Fruit fly (Drosophila melanogaster) whole organism, prepupa: ENCODE results near the gene CG11085.

ENCODE experiments used
- Blimp-1 ChIP-seq: fragments of 200-800 bp; sonication (Bioruptor generic); optimal IDR thresholded peaks from 3 replicates; lab custom pipeline; 2017; ENCODE audit warnings: missing biosample characterization, missing genetic modification characterization, mild to moderate bottlenecking, moderate library complexity, missing genetic modification reagents
- CG10631 ChIP-seq: fragments of 200-800 bp; sonication (Bioruptor generic); optimal IDR thresholded peaks from 2 replicates; lab custom pipeline; 2016; ENCODE audit warnings: missing biosample characterization, missing genetic modification characterization
- CG10669 ChIP-seq: fragments of 200-800 bp; sonication (Bioruptor generic); optimal IDR thresholded peaks from 3 replicates; lab custom pipeline; 2018; ENCODE audit warnings: missing biosample characterization, mild to moderate bottlenecking, missing genetic modification characterization, moderate library complexity
- CG11294 ChIP-seq: fragments of 200-800 bp; sonication (Bioruptor generic); IDR thresholded peaks from 2 replicates; pipeline ENCODE4 v1.3.6; 2022; ENCODE audit warnings: missing biosample characterization, missing genetic modification characterization
- CG11762 ChIP-seq: fragments of 200-800 bp; sonication (Bioruptor generic); optimal IDR thresholded peaks from 3 replicates; lab custom pipeline; 2016; ENCODE audit warnings: missing biosample characterization, missing genetic modification characterization; ENCODE audit not compliant: insufficient read depth
- CG11902 ChIP-seq: fragments of 200-800 bp; sonication (Bioruptor generic); optimal IDR thresholded peaks from 3 replicates; lab custom pipeline; 2016; ENCODE audit warnings: missing biosample characterization, missing genetic modification characterization
- CG15336 ChIP-seq: fragments of 200-800 bp; sonication (Bioruptor generic); IDR thresholded peaks from 2 replicates; pipeline ENCODE4 v1.3.6; 2022; ENCODE audit warnings: missing biosample characterization, missing genetic modification characterization
- CG1621 ChIP-seq: fragments of 200-800 bp; sonication (Bioruptor generic); optimal IDR thresholded peaks from 3 replicates; lab custom pipeline; 2018; ENCODE audit warnings: missing biosample characterization, mild to moderate bottlenecking, missing genetic modification characterization
- CG16779 ChIP-seq: fragments of 200-800 bp; sonication (Bioruptor generic); optimal IDR thresholded peaks from 3 replicates; lab custom pipeline; 2017; ENCODE audit warnings: missing biosample characterization, mild to moderate bottlenecking, missing genetic modification characterization
- CG34406 ChIP-seq: fragments of 200-800 bp; sonication (Bioruptor generic); optimal IDR thresholded peaks from 3 replicates; lab custom pipeline; 2016; ENCODE audit warnings: missing biosample characterization, missing genetic modification characterization
- CG3919 ChIP-seq: fragments of 200-800 bp; sonication (Bioruptor generic); optimal IDR thresholded peaks from 3 replicates; lab custom pipeline; 2016; ENCODE audit warnings: missing biosample characterization, missing genetic modification characterization
- CG4318 ChIP-seq: fragments of 200-800 bp; sonication (Bioruptor generic); optimal IDR thresholded peaks from 3 replicates; lab custom pipeline; 2017; ENCODE audit warnings: missing biosample characterization, mild to moderate bottlenecking, missing genetic modification characterization
- CG6163 ChIP-seq: fragments of 200-800 bp; sonication (Bioruptor generic); IDR thresholded peaks from 3 replicates; pipeline ENCODE4 v1.3.6; 2022; ENCODE audit warnings: missing biosample characterization, missing genetic modification characterization
- CG6276 ChIP-seq: fragments of 200-800 bp; sonication (Bioruptor generic); optimal IDR thresholded peaks from 2 replicates; lab custom pipeline; 2017; ENCODE audit warnings: missing biosample characterization, mild to moderate bottlenecking, missing genetic modification characterization
- CG6792 ChIP-seq: fragments of 200-800 bp; sonication (Bioruptor generic); optimal IDR thresholded peaks from 3 replicates; lab custom pipeline; 2016; ENCODE audit warnings: missing biosample characterization, missing genetic modification characterization
- CG6808 ChIP-seq: fragments of 200-800 bp; sonication (Bioruptor generic); optimal IDR thresholded peaks from 3 replicates; lab custom pipeline; 2017; ENCODE audit warnings: missing biosample characterization, missing genetic modification characterization, mild to moderate bottlenecking, moderate library complexity, missing genetic modification reagents
- CG6854 ChIP-seq: fragments of 200-800 bp; sonication (Bioruptor generic); optimal IDR thresholded peaks from 2 replicates; lab custom pipeline; 2017; ENCODE audit warnings: missing biosample characterization, mild to moderate bottlenecking, missing genetic modification characterization
- CG7368 ChIP-seq: fragments of 200-800 bp; sonication (Bioruptor generic); optimal IDR thresholded peaks from 3 replicates; lab custom pipeline; 2016; ENCODE audit warnings: missing biosample characterization, missing genetic modification characterization
- CG8119 ChIP-seq: fragments of 200-800 bp; sonication (Bioruptor generic); IDR thresholded peaks from 3 replicates; pipeline ENCODE4 v1.3.6; 2022; ENCODE audit warnings: missing biosample characterization, missing genetic modification characterization
- CG8319 ChIP-seq: fragments of 200-800 bp; sonication (Bioruptor generic); optimal IDR thresholded peaks from 3 replicates; lab custom pipeline; 2016; ENCODE audit warnings: missing biosample characterization, missing genetic modification characterization
- CG8632 ChIP-seq: fragments of 200-800 bp; sonication (Bioruptor generic); optimal IDR thresholded peaks from 3 replicates; lab custom pipeline; 2016; ENCODE audit warnings: missing biosample characterization, missing genetic modification characterization
- CG9139 ChIP-seq: fragments of 200-800 bp; sonication (Bioruptor generic); optimal IDR thresholded peaks from 3 replicates; lab custom pipeline; 2017; ENCODE audit warnings: missing biosample characterization, mild to moderate bottlenecking, missing genetic modification characterization
- Eip93F ChIP-seq: fragments of 200-800 bp; sonication (Bioruptor generic); optimal IDR thresholded peaks from 2 replicates; lab custom pipeline; 2016; ENCODE audit warnings: missing biosample characterization, mild to moderate bottlenecking, missing genetic modification characterization
- Ets21C ChIP-seq: fragments of 200-800 bp; sonication (Bioruptor generic); optimal IDR thresholded peaks from 3 replicates; lab custom pipeline; 2016; ENCODE audit warnings: missing biosample characterization, missing genetic modification characterization
- Gug ChIP-seq: fragments of 200-800 bp; sonication (Bioruptor generic); IDR thresholded peaks from 2 replicates; pipeline ENCODE4 v1.3.6; 2022; ENCODE audit warnings: missing biosample characterization, missing genetic modification characterization
- Hr39 ChIP-seq: fragments of 200-800 bp; sonication (Bioruptor generic); optimal IDR thresholded peaks from 2 replicates; lab custom pipeline; 2016; ENCODE audit warnings: missing biosample characterization, missing genetic modification characterization
- Met ChIP-seq: fragments of 200-800 bp; sonication (Bioruptor generic); optimal IDR thresholded peaks from 3 replicates; lab custom pipeline; 2016; ENCODE audit warnings: missing biosample characterization, missing genetic modification characterization
- OdsH ChIP-seq: fragments of 200-800 bp; sonication (Bioruptor generic); optimal IDR thresholded peaks from 3 replicates; lab custom pipeline; 2016; ENCODE audit warnings: missing biosample characterization, missing genetic modification characterization
- Sox102F ChIP-seq: fragments of 200-800 bp; sonication (Bioruptor generic); optimal IDR thresholded peaks from 2 replicates; lab custom pipeline; 2016; ENCODE audit warnings: missing biosample characterization, mild to moderate bottlenecking, missing genetic modification characterization
- Sox15 ChIP-seq: fragments of 200-800 bp; sonication (Bioruptor generic); optimal IDR thresholded peaks from 3 replicates; lab custom pipeline; 2016; ENCODE audit warnings: missing biosample characterization, missing genetic modification characterization
- achi ChIP-seq: fragments of 200-800 bp; sonication (Bioruptor generic); optimal IDR thresholded peaks from 3 replicates; lab custom pipeline; 2016; ENCODE audit warnings: missing biosample characterization, missing genetic modification characterization
- acj6 ChIP-seq: fragments of 200-800 bp; sonication (Bioruptor generic); optimal IDR thresholded peaks from 3 replicates; lab custom pipeline; 2016; ENCODE audit warnings: missing biosample characterization, missing genetic modification characterization
- dac ChIP-seq: fragments of 200-800 bp; sonication (Bioruptor generic); optimal IDR thresholded peaks from 2 replicates; lab custom pipeline; 2017; ENCODE audit warnings: missing biosample characterization, mild to moderate bottlenecking, missing genetic modification characterization
- dsx ChIP-seq: fragments of 200-800 bp; optimal IDR thresholded peaks from 3 replicates; lab custom pipeline; 2019; ENCODE audit warnings: missing biosample characterization, mild to moderate bottlenecking, missing genetic modification characterization, moderate library complexity; ENCODE audit not compliant: poor library complexity, severe bottlenecking
- esn ChIP-seq: fragments of 200-800 bp; sonication (Bioruptor generic); optimal IDR thresholded peaks from 2 replicates; lab custom pipeline; 2016; ENCODE audit warnings: missing biosample characterization, mild to moderate bottlenecking, missing genetic modification characterization, moderate library complexity
- fd59A ChIP-seq: fragments of 200-800 bp; sonication (Bioruptor generic); optimal IDR thresholded peaks from 2 replicates; lab custom pipeline; 2017; ENCODE audit warnings: missing biosample characterization, mild to moderate bottlenecking, missing genetic modification characterization, missing genetic modification reagents
- lz ChIP-seq: fragments of 200-800 bp; sonication (Bioruptor generic); optimal IDR thresholded peaks from 3 replicates; lab custom pipeline; 2016; ENCODE audit warnings: missing biosample characterization, missing genetic modification characterization
- net ChIP-seq: fragments of 200-800 bp; sonication (Bioruptor generic); optimal IDR thresholded peaks from 3 replicates; lab custom pipeline; 2016; ENCODE audit warnings: missing biosample characterization, missing genetic modification characterization
- pdm3 ChIP-seq: fragments of 200-800 bp; sonication (Bioruptor generic); optimal IDR thresholded peaks from 3 replicates; lab custom pipeline; 2016; ENCODE audit warnings: missing biosample characterization, missing genetic modification characterization
- salr ChIP-seq, 2 experiments: fragments of 200-800 bp; sonication (Bioruptor generic); optimal IDR thresholded peaks; 3 replicates each; lab custom pipeline; 2016 to 2018; ENCODE audit warnings: missing biosample characterization in 2 of 2, missing genetic modification characterization in 2 of 2, mild to moderate bottlenecking in 1 of 2
- spab ChIP-seq: fragments of 200-800 bp; sonication (Bioruptor generic); optimal IDR thresholded peaks from 2 replicates; lab custom pipeline; 2017; ENCODE audit warnings: missing biosample characterization, mild to moderate bottlenecking, missing genetic modification characterization, missing genetic modification reagents
- ss ChIP-seq, 2 experiments: fragments of 200-800 bp; sonication (Bioruptor generic); optimal IDR thresholded peaks; 2 replicates in 1 of 2; 3 replicates in 1 of 2; lab custom pipeline; 2017 to 2018; ENCODE audit warnings: mild to moderate bottlenecking in 2 of 2, missing biosample characterization in 2 of 2, missing genetic modification characterization in 2 of 2, moderate library complexity in 1 of 2
- svp ChIP-seq: fragments of 200-800 bp; sonication (Bioruptor generic); peaks from one replicate; lab custom pipeline; 2016; ENCODE audit warnings: missing biosample characterization, missing genetic modification characterization
- topi ChIP-seq: fragments of 200-800 bp; sonication (Bioruptor generic); optimal IDR thresholded peaks from 3 replicates; lab custom pipeline; 2016; ENCODE audit warnings: missing biosample characterization, missing genetic modification characterization

The CG11085 gene

DNA sequence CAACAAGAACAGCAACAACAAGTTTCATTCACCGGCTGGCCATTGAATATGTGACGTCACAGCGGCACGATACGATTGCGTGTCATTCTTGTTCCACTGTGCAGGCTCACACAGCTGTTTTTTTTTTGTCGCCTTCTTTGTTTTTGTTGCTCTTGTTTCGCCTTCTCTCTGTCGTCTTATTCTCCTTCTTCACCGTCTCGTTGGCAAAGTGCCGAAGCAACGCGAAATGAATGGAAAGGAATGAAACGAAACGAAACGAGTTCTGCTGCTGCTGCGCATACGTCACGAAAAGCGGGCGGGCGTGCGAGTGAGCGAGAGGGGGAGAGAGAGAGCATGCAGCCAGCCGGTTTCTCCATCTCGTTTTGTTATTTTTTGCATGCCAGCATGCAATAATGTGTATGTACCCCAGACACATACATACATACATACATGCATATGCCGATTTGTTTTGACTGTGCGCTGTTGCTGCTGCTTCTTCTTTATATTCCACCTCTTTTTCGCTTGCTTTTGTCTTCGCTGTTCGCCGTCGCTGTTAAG lies 41.4 kb upstream of the CG11085 start (continued):
- no peak for TF ChIP-seq Sox15 (GFP tag; lab: Kevin White, UChicago)
- peak; percentile 88 for TF ChIP-seq dsx (GFP tag; lab: Kevin White, UChicago)
- TF ChIP-seq spab (GFP tag; lab: Kevin White, UChicago): peak; percentile 90
- peak; percentile 97 for TF ChIP-seq CG9139
- peak; percentile 93 for TF ChIP-seq CG6276 (GFP tag; lab: Kevin White, UChicago)
- TF ChIP-seq Hr39: peak; percentile 27
- TF ChIP-seq CG16779: peak; percentile 96
- peak; percentile 69 for TF ChIP-seq topi (GFP tag; lab: Kevin White, UChicago)
- TF ChIP-seq CG11902 (GFP tag; lab: Kevin White, UChicago): peak; percentile 16
- TF ChIP-seq CG4318 (GFP tag; lab: Kevin White, UChicago): peak; percentile 1
- TF ChIP-seq CG11294: peak; percentile 40; the same call in 1 of the 2 replicates
- TF ChIP-seq CG34406: peak; percentile 76
- peak; percentile 98 to 100 for TF ChIP-seq ss (GFP tag; optimal IDR thresholded peaks at IDR 0.05; lab: Kevin White, UChicago)
- TF ChIP-seq CG15336: peak; percentile 88
- TF ChIP-seq CG8119 (GFP tag; lab: Robert Waterston, UW): peak; percentile 88
- TF ChIP-seq pdm3 (GFP tag; lab: Kevin White, UChicago): peak; percentile 82
- TF ChIP-seq net (GFP tag; lab: Kevin White, UChicago): peak; percentile 91
- peak; percentile 62 for TF ChIP-seq OdsH (GFP tag; lab: Kevin White, UChicago)
- TF ChIP-seq Ets21C (GFP tag; lab: Kevin White, UChicago): no peak
- peak; percentile 89 for TF ChIP-seq CG7368 (GFP tag; lab: Kevin White, UChicago)
- TF ChIP-seq esn (GFP tag; lab: Kevin White, UChicago): peak; percentile 54
- TF ChIP-seq CG10631: peak; percentile 63
- TF ChIP-seq fd59A (GFP tag; lab: Kevin White, UChicago): peak; percentile 79
- TF ChIP-seq lz (GFP tag; lab: Kevin White, UChicago): peak; percentile 50
- TF ChIP-seq Sox102F (GFP tag; lab: Kevin White, UChicago): peak; percentile 79
- peak; percentile 92 for TF ChIP-seq CG1621 (tag; lab: Kevin White, UChicago)

DNA sequence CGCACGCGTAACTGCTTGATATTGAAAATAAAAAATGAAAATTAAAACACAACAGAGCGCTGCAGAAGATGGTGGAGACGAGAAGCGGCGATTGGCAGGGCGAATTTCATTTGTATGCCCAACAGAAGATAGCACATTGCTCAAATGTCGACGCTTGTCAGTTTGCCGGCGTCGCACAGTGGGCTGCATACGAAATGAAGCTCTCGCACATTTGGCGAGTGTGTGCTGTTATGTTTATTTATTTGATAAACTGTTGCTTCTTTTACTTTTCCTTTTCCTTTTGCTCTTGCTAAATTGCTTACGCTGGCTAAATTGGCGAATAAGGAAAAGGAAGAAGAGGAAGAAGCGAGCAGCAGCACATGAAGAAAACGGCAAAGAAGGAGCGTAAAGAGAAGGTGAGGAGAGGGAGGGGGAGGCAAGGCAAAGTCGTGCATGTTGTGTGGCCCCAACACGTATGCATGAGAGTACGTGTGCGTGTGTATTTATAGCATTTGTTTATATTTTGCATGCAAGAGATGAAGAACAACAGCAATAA lies 40.8 kb upstream of the CG11085 start:
- TF ChIP-seq svp (GFP tag; lab: Kevin White, UChicago) (peak; percentile 78), CG11294 (peak; percentile 8; the same call in 1 of the 2 replicates), CG8632 (GFP tag; lab: Kevin White, UChicago) (peak; percentile 36), Blimp-1 (GFP tag; lab: Kevin White, UChicago) (peak; percentile 9), CG4318 (GFP tag; lab: Kevin White, UChicago) (no peak), CG8119 (GFP tag; lab: Robert Waterston, UW) (peak; percentile 31; the same call in 2 of the 3 replicates), CG10669 (peak; percentile 18), Gug (GFP tag; lab: Robert Waterston, UW) (no peak), CG34406 (peak; percentile 6)

DNA sequence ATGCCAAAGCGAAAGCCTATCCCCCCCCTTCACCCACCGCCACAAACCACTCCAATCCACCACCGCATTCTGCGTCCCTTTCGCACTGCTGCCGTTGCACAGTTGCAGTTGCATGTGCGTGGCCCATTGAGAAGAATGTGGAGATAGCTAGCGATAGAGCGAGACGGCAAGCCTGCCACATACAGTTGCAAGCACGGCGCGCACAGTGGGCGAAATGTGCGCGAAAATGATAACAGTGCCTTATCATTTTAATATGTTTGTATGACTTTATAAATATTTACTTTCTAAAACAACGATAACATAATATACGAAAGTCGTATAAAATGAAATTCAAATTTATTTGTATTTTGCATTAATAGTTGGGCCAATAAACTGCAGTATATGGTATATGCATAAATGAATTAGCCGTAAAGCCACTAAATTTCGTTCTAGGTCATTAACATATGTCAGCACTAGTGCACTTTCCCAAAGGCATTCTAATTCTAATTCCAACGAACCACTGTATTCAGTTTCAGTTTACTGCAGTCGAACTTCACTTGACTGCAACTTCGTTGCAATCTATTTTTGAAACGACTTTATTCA lies 40.2 kb upstream of the CG11085 start:
- TF ChIP-seq CG10631 (peak; percentile 92), achi (GFP tag; lab: Kevin White, UChicago) (peak; percentile 91), Hr39 (peak; percentile 75), Blimp-1 (GFP tag; lab: Kevin White, UChicago) (no peak), dac (GFP tag; lab: Kevin White, UChicago) (peak; percentile 88), CG6808 (GFP tag; lab: Kevin White, UChicago) (peak; percentile 83), CG11762 (GFP tag; lab: Kevin White, UChicago) (peak; percentile 91), Met (GFP tag; lab: Kevin White, UChicago) (peak; percentile 86), Eip93F (no peak), CG10669 (peak; percentile 83), CG8319 (peak; percentile 66), CG6792 (GFP tag; lab: Kevin White, UChicago) (peak; percentile 80), CG4318 (GFP tag; lab: Kevin White, UChicago) (peak; percentile 94), Sox102F (GFP tag; lab: Kevin White, UChicago) (peak; percentile 72), CG11294 (peak; percentile 67), CG6163 (GFP tag; lab: Robert Waterston, UW) (peak; percentile 85), CG6854 (GFP tag; lab: Kevin White, UChicago) (no peak), CG3919 (GFP tag; lab: Kevin White, UChicago) (peak; percentile 86), CG15336 (peak; percentile 94), spab (GFP tag; lab: Kevin White, UChicago) (peak; percentile 78), CG34406 (peak; percentile 77), salr (GFP tag; optimal IDR thresholded peaks at IDR 0.05; lab: Kevin White, UChicago) (peak; percentile 62 to 93), acj6 (GFP tag; lab: Kevin White, UChicago) (peak; percentile 86), dsx (GFP tag; lab: Kevin White, UChicago) (peak; percentile 77)
